Fruit fly (Drosophila melanogaster) whole organism, embryonic: ENCODE measurements around the gene CG5214.
A peak's percentile ranks its signal among the peaks of the same experiment; 100 is the strongest.

Experiments used
- Aef1 ChIP-seq: fragments of 200-800 bp; sonication (Bioruptor generic); IDR thresholded peaks from 3 replicates; pipeline ENCODE4 v1.3.6; 2022; ENCODE audit warnings: missing biosample characterization, missing genetic modification characterization
- Awh ChIP-seq: fragments of 200-800 bp; sonication (Bioruptor generic); IDR thresholded peaks from 2 replicates; pipeline ENCODE4, ENCODE4 v1.3.6; 2022; ENCODE audit warnings: missing biosample characterization, missing genetic modification characterization
- CG11560 ChIP-seq: fragments of 200-800 bp; sonication (Bioruptor generic); IDR thresholded peaks from 3 replicates; pipeline ENCODE4 v1.3.6; 2022; ENCODE audit warnings: missing biosample characterization, missing genetic modification characterization
- CG11723 ChIP-seq: fragments of 200-800 bp; sonication (Bioruptor generic); optimal IDR thresholded peaks from 2 replicates; lab custom pipeline; 2017; ENCODE audit warnings: missing biosample characterization, mild to moderate bottlenecking, missing genetic modification characterization
- CG12659 ChIP-seq: fragments of 200-800 bp; sonication (Bioruptor generic); optimal IDR thresholded peaks from 3 replicates; lab custom pipeline; 2017; ENCODE audit warnings: mild to moderate bottlenecking, missing biosample characterization, missing genetic modification reagents, missing genetic modification characterization
- CG14014 ChIP-seq: fragments of 200-800 bp; sonication (Bioruptor generic); IDR thresholded peaks from 2 replicates; pipeline ENCODE4 v1.3.6; 2022; ENCODE audit warnings: missing biosample characterization, missing genetic modification characterization
- CG14050 ChIP-seq: fragments of 200-800 bp; sonication (Bioruptor generic); IDR thresholded peaks from 3 replicates; pipeline ENCODE4 v1.3.6; 2022; ENCODE audit warnings: missing biosample characterization, missing genetic modification characterization
- CG1602 ChIP-seq: fragments of 200-800 bp; sonication (Bioruptor generic); optimal IDR thresholded peaks from 3 replicates; lab custom pipeline; 2016; ENCODE audit warnings: missing biosample characterization, missing genetic modification characterization
- CG17568 ChIP-seq: fragments of 200-800 bp; sonication (Bioruptor generic); optimal IDR thresholded peaks from 2 replicates; lab custom pipeline; 2018; ENCODE audit warnings: missing biosample characterization, mild to moderate bottlenecking, missing genetic modification characterization, moderate library complexity
- CG17802 ChIP-seq: fragments of 200-800 bp; sonication (Bioruptor generic); optimal IDR thresholded peaks from 2 replicates; lab custom pipeline; 2018; ENCODE audit warnings: missing biosample characterization, mild to moderate bottlenecking, missing genetic modification characterization, moderate library complexity
- CG2116 ChIP-seq: fragments of 200-800 bp; sonication (Bioruptor generic); optimal IDR thresholded peaks from 3 replicates; lab custom pipeline; 2018; ENCODE audit warnings: missing biosample characterization, mild to moderate bottlenecking, missing genetic modification characterization
- CG2712 ChIP-seq: fragments of 200-800 bp; optimal IDR thresholded peaks from 3 replicates; lab custom pipeline; 2019; ENCODE audit warnings: missing biosample characterization, mild to moderate bottlenecking, missing genetic modification characterization, moderate library complexity
- CG2889 ChIP-seq: fragments of 200-800 bp; sonication (Bioruptor generic); IDR thresholded peaks from 3 replicates; pipeline ENCODE4 v1.3.6; 2022; ENCODE audit warnings: missing biosample characterization, missing genetic modification characterization
- CG32767 ChIP-seq: fragments of 200-800 bp; sonication (Bioruptor generic); IDR thresholded peaks from 2 replicates; pipeline ENCODE4 v1.3.6; 2022; ENCODE audit warnings: missing biosample characterization, missing genetic modification characterization
- CG32772 ChIP-seq: fragments of 200-800 bp; sonication (Bioruptor generic); IDR thresholded peaks from 2 replicates; pipeline ENCODE4 v1.3.6; 2022; ENCODE audit warnings: missing biosample characterization, missing genetic modification characterization
- CG4404 ChIP-seq: fragments of 200-800 bp; sonication (Bioruptor generic); IDR thresholded peaks from 2 replicates; pipeline ENCODE4 v1.3.6; 2022; ENCODE audit warnings: missing biosample characterization, missing genetic modification characterization
- CG4424 ChIP-seq: fragments of 200-800 bp; sonication (Bioruptor generic); optimal IDR thresholded peaks from 3 replicates; lab custom pipeline; 2016; ENCODE audit warnings: missing biosample characterization, missing genetic modification characterization
- CG5180 ChIP-seq: fragments of 200-800 bp; sonication (Bioruptor generic); optimal IDR thresholded peaks from 3 replicates; lab custom pipeline; 2017; ENCODE audit warnings: missing biosample characterization, missing genetic modification characterization, mild to moderate bottlenecking, moderate library complexity, missing genetic modification reagents
- CG5953 ChIP-seq: fragments of 200-800 bp; sonication (Bioruptor generic); IDR thresholded peaks from 2 replicates; pipeline ENCODE4 v1.3.6; 2022; ENCODE audit warnings: missing biosample characterization, missing genetic modification characterization
- CG6689 ChIP-seq: fragments of 200-800 bp; sonication (Bioruptor generic); IDR thresholded peaks from 2 replicates; pipeline ENCODE4 v1.3.6; 2022; ENCODE audit warnings: missing biosample characterization, missing genetic modification characterization
- CHES-1-like ChIP-seq: fragments of 200-800 bp; sonication (Bioruptor generic); optimal IDR thresholded peaks from 2 replicates; lab custom pipeline; 2016; ENCODE audit warnings: missing biosample characterization, missing genetic modification characterization
- Fer3 ChIP-seq: fragments of 200-800 bp; sonication (Bioruptor generic); optimal IDR thresholded peaks from 2 replicates; lab custom pipeline; 2018; ENCODE audit warnings: missing biosample characterization, mild to moderate bottlenecking, missing genetic modification characterization, moderate library complexity
- Gug ChIP-seq: fragments of 200-800 bp; sonication (Bioruptor generic); IDR thresholded peaks from 4 replicates; pipeline ENCODE4 v1.3.6; 2022; ENCODE audit warnings: missing biosample characterization, missing genetic modification characterization
- Hand ChIP-seq: fragments of 200-800 bp; sonication (Bioruptor generic); optimal IDR thresholded peaks from 2 replicates; lab custom pipeline; 2017; ENCODE audit warnings: mild to moderate bottlenecking, missing biosample characterization, missing genetic modification reagents, missing genetic modification characterization
- Hr39 ChIP-seq: fragments of >200 bp; optimal IDR thresholded peaks from 2 replicates; lab custom pipeline; 2017
- Lim3 ChIP-seq: fragments of 200-800 bp; sonication (Bioruptor generic); IDR thresholded peaks from 2 replicates; pipeline ENCODE4 v1.3.6; 2022; ENCODE audit warnings: missing biosample characterization, missing genetic modification characterization
- Mad ChIP-seq: fragments of 200-800 bp; sonication (Bioruptor generic); optimal IDR thresholded peaks from 2 replicates; lab custom pipeline; 2016; ENCODE audit warnings: missing biosample characterization, missing genetic modification characterization
- Neu2 ChIP-seq: fragments of 200-800 bp; sonication (Bioruptor generic); optimal IDR thresholded peaks from 3 replicates; lab custom pipeline; 2016; ENCODE audit warnings: missing biosample characterization, missing genetic modification characterization, borderline replicate concordance
- Spps ChIP-seq: fragments of 200-800 bp; sonication (Bioruptor generic); optimal IDR thresholded peaks from 2 replicates; lab custom pipeline; 2018; ENCODE audit warnings: missing biosample characterization, mild to moderate bottlenecking, missing genetic modification characterization
- Sry-δ ChIP-seq: fragments of 200-800 bp; sonication (Bioruptor generic); optimal IDR thresholded peaks from 2 replicates; lab custom pipeline; 2016; ENCODE audit warnings: missing biosample characterization, missing genetic modification characterization
- crol ChIP-seq: fragments of 200-800 bp; sonication (Bioruptor generic); IDR thresholded peaks from 2 replicates; pipeline ENCODE4 v1.3.6; 2022; ENCODE audit warnings: missing biosample characterization, missing genetic modification characterization
- dan ChIP-seq: fragments of 200-800 bp; sonication (Bioruptor generic); IDR thresholded peaks from 2 replicates; pipeline ENCODE4 v1.3.6; 2022; ENCODE audit warnings: missing biosample characterization, missing genetic modification characterization
- danr ChIP-seq: fragments of 200-800 bp; sonication (Bioruptor generic); IDR thresholded peaks from 2 replicates; pipeline ENCODE4 v1.3.6; 2022; ENCODE audit warnings: missing biosample characterization, missing genetic modification characterization
- dati ChIP-seq: fragments of 200-800 bp; sonication (Bioruptor generic); IDR thresholded peaks from 2 replicates; pipeline ENCODE4 v1.3.6; 2022; ENCODE audit warnings: missing biosample characterization, missing genetic modification characterization
- dimm ChIP-seq: fragments of 200-800 bp; sonication (Bioruptor generic); IDR thresholded peaks from 2 replicates; pipeline ENCODE4 v1.3.6; 2022; ENCODE audit warnings: missing biosample characterization, missing genetic modification characterization
- emc ChIP-seq: fragments of 200-800 bp; sonication (Bioruptor generic); optimal IDR thresholded peaks from 2 replicates; lab custom pipeline; 2016; ENCODE audit warnings: missing biosample characterization, missing genetic modification characterization
- fd3F ChIP-seq: fragments of 200-800 bp; sonication (Bioruptor generic); optimal IDR thresholded peaks from 2 replicates; lab custom pipeline; 2018; ENCODE audit warnings: missing biosample characterization, mild to moderate bottlenecking, missing genetic modification characterization, moderate library complexity
- ham ChIP-seq: fragments of 200-800 bp; sonication (Bioruptor generic); IDR thresholded peaks from 2 replicates; pipeline ENCODE4 v1.3.6; 2022; ENCODE audit warnings: missing biosample characterization, missing genetic modification characterization
- kni ChIP-seq: fragments of 200-800 bp; sonication (Bioruptor generic); optimal IDR thresholded peaks from 3 replicates; lab custom pipeline; 2017; ENCODE audit warnings: mild to moderate bottlenecking, missing biosample characterization, missing genetic modification reagents, missing genetic modification characterization
- lab ChIP-seq: fragments of 200-800 bp; sonication (Bioruptor generic); optimal IDR thresholded peaks from 3 replicates; lab custom pipeline; 2017; ENCODE audit warnings: missing biosample characterization, missing genetic modification characterization, mild to moderate bottlenecking, moderate library complexity, missing genetic modification reagents
- mam ChIP-seq: fragments of 200-800 bp; sonication (Bioruptor generic); optimal IDR thresholded peaks from 3 replicates; lab custom pipeline; 2016; ENCODE audit warnings: missing biosample characterization, missing genetic modification characterization
- nau ChIP-seq: fragments of 200-800 bp; sonication (Bioruptor generic); optimal IDR thresholded peaks from 3 replicates; lab custom pipeline; 2017; ENCODE audit warnings: missing biosample characterization, mild to moderate bottlenecking, missing genetic modification characterization, missing genetic modification reagents
- nerfin-1 ChIP-seq: fragments of 200-800 bp; sonication (Bioruptor generic); optimal IDR thresholded peaks from 3 replicates; lab custom pipeline; 2019; ENCODE audit warnings: missing biosample characterization, mild to moderate bottlenecking, missing genetic modification characterization, moderate library complexity
- p53 ChIP-seq: fragments of 200-800 bp; sonication (Bioruptor generic); optimal IDR thresholded peaks from 2 replicates; lab custom pipeline; 2016; ENCODE audit warnings: missing biosample characterization, missing genetic modification characterization
- psq ChIP-seq: fragments of 200-800 bp; sonication (Bioruptor generic); optimal IDR thresholded peaks from 2 replicates; lab custom pipeline; 2017; ENCODE audit warnings: missing biosample characterization, missing genetic modification characterization
- ro ChIP-seq: fragments of 200-800 bp; sonication (Bioruptor generic); IDR thresholded peaks from 2 replicates; pipeline ENCODE4 v1.3.6; 2022; ENCODE audit warnings: missing biosample characterization, missing genetic modification characterization
- seq ChIP-seq: fragments of 200-800 bp; sonication (Bioruptor generic); IDR thresholded peaks from 2 replicates; pipeline ENCODE4 v1.3.6; 2022; ENCODE audit warnings: missing biosample characterization, missing genetic modification characterization
- sim ChIP-seq: fragments of 200-800 bp; sonication (Bioruptor generic); IDR thresholded peaks from 2 replicates; pipeline ENCODE4 v1.3.6; 2022; ENCODE audit warnings: missing biosample characterization, missing genetic modification characterization
- tin ChIP-seq: fragments of 200-800 bp; sonication (Bioruptor generic); optimal IDR thresholded peaks from 3 replicates; lab custom pipeline; 2016; ENCODE audit warnings: missing biosample characterization, missing genetic modification characterization
- tup ChIP-seq: fragments of 200-800 bp; sonication (Bioruptor generic); optimal IDR thresholded peaks from 2 replicates; lab custom pipeline; 2016; ENCODE audit warnings: missing biosample characterization, mild to moderate bottlenecking, missing genetic modification characterization, moderate library complexity
- yki ChIP-seq: fragments of >200 bp; optimal IDR thresholded peaks from 3 replicates; lab custom pipeline; 2018
- zen ChIP-seq: fragments of 200-800 bp; sonication (Bioruptor generic); optimal IDR thresholded peaks from 3 replicates; lab custom pipeline; 2018; ENCODE audit warnings: missing biosample characterization, mild to moderate bottlenecking, missing genetic modification characterization, moderate library complexity

Gene CG5214

DNA sequence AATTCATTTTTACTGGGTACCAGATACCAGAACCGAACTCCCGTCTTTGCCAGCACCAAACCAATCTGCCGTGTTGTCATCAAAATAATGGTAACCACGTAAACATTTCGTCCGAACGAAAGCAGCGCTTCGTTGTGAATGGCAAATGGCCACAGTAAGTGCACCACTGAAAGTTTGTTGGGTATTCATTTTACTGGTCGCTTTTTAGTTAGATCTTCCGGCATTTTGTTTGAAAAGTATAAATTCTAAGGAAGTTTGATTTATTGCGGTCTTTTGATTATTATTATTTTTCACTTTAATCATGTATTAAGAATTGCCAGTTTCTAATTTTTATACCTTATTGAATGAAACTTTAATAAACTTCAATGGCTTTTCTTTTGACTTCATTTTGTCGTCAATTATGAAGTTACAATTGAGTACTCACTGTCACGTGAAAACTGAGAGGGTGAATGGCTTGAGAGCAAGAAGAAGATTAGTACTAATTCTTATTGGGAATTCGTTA, 29.6 kb upstream of the CG5214 start, which contains the start of gene ZnT86D (continued):
- TF ChIP-seq p53 (GFP tag; lab: Kevin White, UChicago): no peak
- TF ChIP-seq CG5953 (GFP tag; lab: Robert Waterston, UW): no peak
- peak; percentile 37 for TF ChIP-seq CG4424 (GFP tag; lab: Kevin White, UChicago)
- TF ChIP-seq CG11560: no peak
- TF ChIP-seq seq (GFP tag; lab: Robert Waterston, UW): no peak
- no peak for TF ChIP-seq CG17802 (tag; lab: Kevin White, UChicago)
- TF ChIP-seq Lim3 (GFP tag; lab: Robert Waterston, UW): no peak
- no peak for TF ChIP-seq dimm (GFP tag; lab: Robert Waterston, UW)
- peak; percentile 46 for TF ChIP-seq Sry-δ (GFP tag; lab: Kevin White, UChicago)
- no peak for TF ChIP-seq dati (GFP tag; lab: Robert Waterston, UW)
- TF ChIP-seq CG6689: peak; percentile 75
- TF ChIP-seq CG4404 (GFP tag; lab: Robert Waterston, UW): peak; percentile 61
- TF ChIP-seq danr (GFP tag; lab: Robert Waterston, UW): no peak
- no peak for TF ChIP-seq psq (GFP tag; lab: Kevin White, UChicago)
- no peak for TF ChIP-seq CG32767 (GFP tag; lab: Robert Waterston, UW)
- TF ChIP-seq ro: no peak
- TF ChIP-seq CG12659 (GFP tag; lab: Kevin White, UChicago): peak; percentile 84
- TF ChIP-seq Hand (GFP tag; lab: Kevin White, UChicago): peak; percentile 15
- peak; percentile 49 for TF ChIP-seq nerfin-1
- TF ChIP-seq crol (GFP tag; lab: Robert Waterston, UW): peak; percentile 71
- peak; percentile 42 for TF ChIP-seq Mad (GFP tag; lab: Kevin White, UChicago)
- TF ChIP-seq CG2889: no peak
- no peak for TF ChIP-seq yki (lab: Kevin White, UChicago)
- TF ChIP-seq Spps (tag; lab: Kevin White, UChicago): no peak
- peak; percentile 64 for TF ChIP-seq kni
- no peak for TF ChIP-seq nau (GFP tag; lab: Kevin White, UChicago)
- TF ChIP-seq CG32772 (GFP tag; lab: Robert Waterston, UW): peak; percentile 39; the same call in 1 of the 2 replicates
- peak; percentile 71 for TF ChIP-seq lab (GFP tag; lab: Kevin White, UChicago)
- TF ChIP-seq dan: no peak
- no peak for TF ChIP-seq sim (GFP tag; lab: Robert Waterston, UW)
- TF ChIP-seq fd3F (GFP tag; lab: Kevin White, UChicago): peak; percentile 35

DNA sequence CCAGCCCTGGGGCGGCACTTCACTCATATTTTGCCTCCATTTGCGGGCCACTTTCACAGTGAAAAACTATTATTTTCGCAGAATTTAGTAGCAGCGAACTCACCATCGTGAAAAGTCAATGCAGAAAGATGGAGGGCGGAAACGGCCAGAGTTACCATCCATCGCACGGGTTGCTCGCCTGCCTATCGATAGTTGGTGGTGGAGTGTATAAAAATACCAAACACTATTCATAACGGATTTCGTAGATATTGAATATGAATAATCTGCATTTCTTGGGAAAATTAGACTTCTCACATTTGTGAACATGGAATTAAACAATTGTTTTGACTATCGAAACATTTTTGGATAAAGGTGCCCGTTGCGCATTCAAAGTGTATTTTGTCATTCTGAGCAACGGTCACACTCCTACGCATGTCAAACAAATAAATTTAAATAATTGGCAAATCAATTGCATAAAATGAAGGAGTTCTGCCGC, 27.9 kb upstream of the CG5214 start, which contains the start of the genes RpS25 and CG4820:
RpS25 (minus strand) TSS at position 132 of the 475 bp plus-strand sequence.
CG4820 (plus strand) TSS at position 380 of the 475 bp plus-strand sequence.
- TF ChIP-seq tup (GFP tag; lab: Kevin White, UChicago) (peak; percentile 53), mam (GFP tag; lab: Kevin White, UChicago) (peak; percentile 76), CG14050 (GFP tag; lab: Robert Waterston, UW) (peak; percentile 85), Neu2 (GFP tag; lab: Kevin White, UChicago) (peak; percentile 85), dati (GFP tag; lab: Robert Waterston, UW) (peak; percentile 84), Aef1 (GFP tag; lab: Robert Waterston, UW) (peak; percentile 59; the same call in 2 of the 3 replicates), CG14014 (GFP tag; lab: Robert Waterston, UW) (peak; percentile 79), CG5180 (GFP tag; lab: Kevin White, UChicago) (peak; percentile 81), CG11723 (GFP tag; lab: Kevin White, UChicago) (peak; percentile 88), yki (lab: Kevin White, UChicago) (no peak), Gug (GFP tag; lab: Robert Waterston, UW) (peak; percentile 38; the same call in 2 of the 4 replicates), CG2116 (GFP tag; lab: Kevin White, UChicago) (peak; percentile 95), ham (peak; percentile 55; the same call in 1 of the 2 replicates), emc (GFP tag; lab: Kevin White, UChicago) (peak; percentile 90), CHES-1-like (GFP tag; lab: Kevin White, UChicago) (peak; percentile 94), Hr39 (lab: Kevin White, UChicago) (no peak), tin (GFP tag; lab: Kevin White, UChicago) (peak; percentile 84), Fer3 (tag; lab: Kevin White, UChicago) (peak; percentile 91), CG17568 (GFP tag; lab: Kevin White, UChicago) (peak; percentile 93), CG1602 (GFP tag; lab: Kevin White, UChicago) (peak; percentile 61), CG2712 (tag; lab: Kevin White, UChicago) (peak; percentile 90), zen (tag; lab: Kevin White, UChicago) (peak; percentile 84), Awh (GFP tag; lab: Robert Waterston, UW) (peak; percentile 78)
